Fruit fly (Drosophila melanogaster) Kc167 (cell line): Measurements from ENCODE around the gene alphaTub84B.

Experiments used
- Myc ChIP-seq: fragments of >200 bp; optimal IDR thresholded peaks from 2 replicates; lab custom pipeline; 2017; ENCODE audit warnings: missing external identifiers
- Sin3A ChIP-seq: fragments of >200 bp; optimal IDR thresholded peaks from 2 replicates; lab custom pipeline; 2018; ENCODE audit warnings: missing external identifiers
- h ChIP-seq: fragments of >200 bp; optimal IDR thresholded peaks from 3 replicates; lab custom pipeline; 2018; ENCODE audit warnings: missing external identifiers
- insv ChIP-seq: fragments of >200 bp; optimal IDR thresholded peaks from 3 replicates; lab custom pipeline; 2018; ENCODE audit warnings: missing external identifiers
- psq ChIP-seq: fragments of >200 bp; optimal IDR thresholded peaks from 2 replicates; lab custom pipeline; 2017; ENCODE audit warnings: missing external identifiers
- ttk ChIP-seq: sonication (Bioruptor generic); optimal IDR thresholded peaks from 2 replicates; lab custom pipeline; 2017; ENCODE audit warnings: missing external identifiers

alphaTub84B gene

DNA sequence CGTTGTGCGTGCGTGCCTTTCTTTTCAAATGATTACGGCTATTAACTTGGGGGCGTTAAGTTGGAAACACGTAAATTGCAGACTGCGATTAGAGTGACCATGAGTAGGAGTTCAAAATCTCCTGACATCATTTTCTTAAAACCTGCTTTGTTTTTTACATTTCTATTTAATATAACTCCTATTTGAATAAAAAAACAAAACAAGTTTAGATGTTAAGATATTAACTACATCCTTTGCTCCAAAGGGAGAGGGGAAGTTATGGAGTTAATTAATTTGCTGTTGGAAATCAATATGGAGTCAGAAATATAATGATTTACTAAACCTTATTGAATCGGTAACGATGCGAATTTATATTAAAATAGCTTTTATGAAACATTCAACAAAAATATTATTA, 419 bp upstream of the alphaTub84B start, which contains the start of gene Tailor:
TSS of gene Tailor (minus strand) at position 101 of the 394 bp plus-strand sequence.
- TF ChIP-seq h (lab: Kevin White, UChicago) (no peak), psq (lab: Kevin White, UChicago) (no peak)

DNA sequence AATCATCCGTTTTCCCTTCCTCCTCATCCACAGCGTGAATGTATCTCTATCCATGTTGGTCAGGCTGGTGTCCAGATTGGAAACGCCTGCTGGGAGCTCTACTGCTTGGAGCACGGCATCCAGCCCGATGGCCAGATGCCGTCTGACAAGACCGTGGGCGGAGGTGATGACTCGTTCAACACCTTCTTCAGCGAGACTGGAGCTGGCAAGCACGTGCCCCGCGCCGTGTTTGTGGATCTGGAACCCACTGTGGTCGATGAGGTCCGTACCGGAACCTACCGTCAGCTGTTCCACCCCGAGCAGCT, 754 bp downstream of the alphaTub84B start:
- no peak for TF ChIP-seq insv (lab: Kevin White, UChicago)
- no peak for TF ChIP-seq Sin3A (lab: Kevin White, UChicago)
- TF ChIP-seq Myc (lab: Kevin White, UChicago) = no peak
- no peak for TF ChIP-seq h (lab: Kevin White, UChicago)
- TF ChIP-seq psq (lab: Kevin White, UChicago) = no peak
- TF ChIP-seq ttk = no peak

DNA sequence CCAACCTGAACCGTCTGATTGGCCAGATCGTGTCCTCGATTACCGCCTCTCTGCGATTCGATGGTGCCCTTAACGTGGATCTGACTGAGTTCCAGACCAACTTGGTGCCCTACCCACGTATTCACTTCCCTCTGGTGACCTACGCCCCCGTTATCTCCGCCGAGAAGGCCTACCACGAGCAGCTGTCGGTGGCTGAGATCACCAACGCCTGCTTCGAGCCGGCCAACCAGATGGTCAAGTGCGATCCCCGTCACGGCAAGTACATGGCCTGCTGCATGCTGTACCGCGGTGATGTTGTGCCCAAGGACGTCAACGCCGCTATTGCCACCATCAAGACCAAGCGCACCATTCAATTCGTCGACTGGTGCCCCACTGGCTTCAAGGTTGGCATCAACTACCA, 1.5 kb downstream of the alphaTub84B start:
- TF ChIP-seq psq (lab: Kevin White, UChicago) = no peak
- no peak for TF ChIP-seq h (lab: Kevin White, UChicago)
- TF ChIP-seq ttk = no peak
- TF ChIP-seq Myc (lab: Kevin White, UChicago) = no peak
- TF ChIP-seq Sin3A (lab: Kevin White, UChicago) = no peak
- TF ChIP-seq insv (lab: Kevin White, UChicago) = no peak

DNA sequence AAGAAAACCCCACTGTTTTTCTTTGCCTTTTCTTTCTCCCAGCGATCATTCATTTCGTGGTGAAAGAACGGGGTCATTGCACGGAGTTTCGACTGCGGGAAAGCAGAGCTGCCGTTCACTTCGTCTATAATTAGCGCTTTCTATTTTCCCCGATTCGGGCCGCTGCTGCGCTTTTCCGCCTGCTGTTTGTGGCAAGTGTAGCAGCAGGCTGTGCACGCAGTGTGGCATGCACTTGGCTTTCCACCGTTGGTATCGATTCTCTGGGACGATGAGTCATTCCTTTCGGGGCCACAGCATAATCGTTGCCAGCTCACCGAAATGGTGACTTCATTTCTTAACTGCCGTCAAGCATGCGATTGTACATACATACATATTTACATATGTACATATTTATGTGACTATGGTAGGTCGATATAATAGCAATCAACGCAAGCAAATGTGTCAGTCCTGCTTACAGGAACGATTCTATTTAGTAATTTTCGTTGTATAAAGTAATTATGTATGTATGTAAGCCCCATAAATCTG, 2.5 kb downstream of the alphaTub84B start:
- TF ChIP-seq psq (lab: Kevin White, UChicago) (no peak), Sin3A (lab: Kevin White, UChicago) (no peak), Myc (lab: Kevin White, UChicago) (no peak), insv (lab: Kevin White, UChicago) (no peak)

DNA sequence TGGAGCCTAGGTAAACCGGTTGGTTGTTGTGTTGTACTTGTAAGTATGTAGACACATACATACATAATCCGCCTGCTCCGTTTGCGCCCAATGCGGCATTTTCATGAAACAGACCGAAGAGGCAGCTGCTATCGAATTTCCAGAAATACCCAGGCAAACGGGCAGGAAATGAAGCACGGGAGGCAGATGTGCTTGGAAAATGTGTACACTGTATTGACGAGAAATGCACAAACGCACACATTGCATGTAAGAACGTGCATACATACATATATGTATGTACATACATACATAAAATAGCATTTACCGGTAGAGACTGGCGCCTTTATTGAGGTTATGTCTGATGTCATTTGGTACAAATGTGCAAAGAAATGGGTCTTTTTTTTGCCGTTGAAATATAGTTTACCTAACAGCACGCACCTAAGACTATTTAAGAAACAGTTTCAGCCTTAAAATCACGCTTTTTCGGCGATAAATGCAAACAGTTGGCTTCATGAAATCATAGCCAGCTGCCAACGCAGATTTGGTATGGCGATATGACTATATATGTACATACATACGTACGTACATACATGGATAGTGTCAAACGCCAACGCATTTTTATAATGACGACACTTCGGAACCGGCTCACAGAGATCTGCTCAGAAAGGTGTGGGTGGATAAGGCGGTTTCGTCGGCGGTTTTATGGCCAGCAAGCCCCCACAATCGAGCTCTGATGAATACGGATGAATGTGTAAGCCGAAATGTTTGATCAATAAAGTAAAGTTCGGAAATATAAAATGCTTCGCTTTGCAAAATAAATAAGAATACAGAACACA, 3.3 kb downstream of the alphaTub84B start:
- TF ChIP-seq insv (lab: Kevin White, UChicago) (no peak), Sin3A (lab: Kevin White, UChicago) (no peak), Myc (lab: Kevin White, UChicago) (no peak), ttk (no peak), psq (lab: Kevin White, UChicago) (no peak), h (lab: Kevin White, UChicago) (no peak)

DNA sequence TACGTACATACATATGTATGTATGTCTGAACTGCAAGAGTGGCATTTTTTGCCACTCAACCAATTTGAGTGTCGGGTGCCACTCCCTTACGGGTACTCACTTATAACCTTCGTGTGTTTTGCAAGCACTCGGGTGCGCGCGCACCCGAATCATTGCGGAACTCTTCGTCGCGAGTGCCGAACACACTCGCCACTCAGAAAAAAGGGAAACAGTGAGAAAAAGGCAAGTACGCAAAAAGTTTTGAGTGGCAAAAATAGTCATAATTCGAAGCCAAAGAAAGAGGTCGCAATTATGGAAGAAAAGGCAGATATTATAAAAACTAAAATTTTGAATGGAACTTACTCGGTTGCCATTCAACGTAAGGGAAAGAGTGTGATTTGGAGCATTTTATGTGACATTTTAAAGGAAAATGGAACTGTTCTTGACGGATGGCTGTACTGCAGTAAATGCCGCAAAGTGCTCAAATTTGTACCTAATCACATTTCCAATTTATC, 4.0 kb downstream of the alphaTub84B start:
- TF ChIP-seq Myc (lab: Kevin White, UChicago) (no peak), h (lab: Kevin White, UChicago) (no peak), Sin3A (lab: Kevin White, UChicago) (no peak), ttk (no peak), insv (lab: Kevin White, UChicago) (no peak), psq (lab: Kevin White, UChicago) (no peak)

DNA sequence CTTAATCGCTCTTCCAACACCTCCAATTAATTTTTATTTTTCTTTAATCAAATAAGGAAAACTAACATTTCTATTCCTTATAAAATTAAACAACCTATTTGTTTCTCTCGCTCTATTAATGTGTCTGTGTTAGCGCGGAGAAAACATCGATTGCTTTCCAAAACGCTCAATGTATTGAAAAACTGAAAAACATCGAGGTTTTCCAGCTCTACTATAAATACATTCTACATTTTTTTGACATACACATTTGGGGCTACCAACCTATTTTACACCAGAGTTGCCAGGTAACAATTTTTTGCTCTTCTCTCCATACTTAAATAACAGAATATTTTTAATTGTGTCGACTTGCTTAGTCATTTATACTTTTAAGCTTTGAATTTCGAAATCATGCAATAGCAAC, 5.5 kb downstream of the alphaTub84B start:
- TF ChIP-seq h (lab: Kevin White, UChicago) (no peak), insv (lab: Kevin White, UChicago) (no peak), Sin3A (lab: Kevin White, UChicago) (no peak), psq (lab: Kevin White, UChicago) (no peak), ttk (no peak), Myc (lab: Kevin White, UChicago) (no peak)

DNA sequence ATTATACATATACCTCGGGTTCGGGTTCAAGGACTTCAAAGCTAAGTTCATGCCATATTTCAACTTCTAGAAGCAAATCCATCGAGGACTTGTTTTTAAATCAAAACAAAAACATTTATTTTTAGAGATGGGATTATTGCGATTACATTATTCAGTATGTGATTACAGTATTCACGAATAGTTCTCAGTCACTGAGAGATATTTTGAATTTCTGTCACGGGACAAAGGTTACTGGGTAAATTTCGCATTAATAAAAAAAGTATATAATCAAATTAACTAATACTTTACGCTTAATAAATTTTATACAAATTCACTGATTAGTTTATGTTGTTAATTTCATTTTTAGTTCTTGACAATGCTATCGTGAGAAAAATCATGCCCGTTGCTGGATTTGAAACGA, 7.2 kb downstream of the alphaTub84B start:
- TF ChIP-seq psq (lab: Kevin White, UChicago) (no peak), h (lab: Kevin White, UChicago) (no peak), Myc (lab: Kevin White, UChicago) (no peak), ttk (no peak), insv (lab: Kevin White, UChicago) (no peak), Sin3A (lab: Kevin White, UChicago) (no peak)

DNA sequence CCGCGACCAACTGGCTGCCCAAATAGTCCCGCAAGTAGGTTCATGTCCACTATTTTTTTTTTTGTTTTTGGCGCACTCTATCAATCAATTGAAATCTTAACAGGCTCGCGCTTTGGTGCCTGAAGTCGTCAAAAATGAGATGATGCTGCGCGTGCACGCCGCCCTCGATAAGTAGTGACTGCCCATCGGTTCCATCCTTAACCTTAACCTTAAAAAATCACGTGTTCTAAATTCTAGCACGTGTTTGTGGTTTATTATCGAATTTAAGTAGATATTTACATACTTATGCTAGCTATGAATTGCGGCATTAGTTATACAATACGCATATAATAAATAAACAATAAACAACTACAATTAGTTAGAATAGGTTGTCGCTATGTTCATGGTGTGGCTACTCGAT, 8.0 kb downstream of the alphaTub84B start:
- TF ChIP-seq Myc (lab: Kevin White, UChicago) (no peak), psq (lab: Kevin White, UChicago) (no peak), ttk (no peak)

DNA sequence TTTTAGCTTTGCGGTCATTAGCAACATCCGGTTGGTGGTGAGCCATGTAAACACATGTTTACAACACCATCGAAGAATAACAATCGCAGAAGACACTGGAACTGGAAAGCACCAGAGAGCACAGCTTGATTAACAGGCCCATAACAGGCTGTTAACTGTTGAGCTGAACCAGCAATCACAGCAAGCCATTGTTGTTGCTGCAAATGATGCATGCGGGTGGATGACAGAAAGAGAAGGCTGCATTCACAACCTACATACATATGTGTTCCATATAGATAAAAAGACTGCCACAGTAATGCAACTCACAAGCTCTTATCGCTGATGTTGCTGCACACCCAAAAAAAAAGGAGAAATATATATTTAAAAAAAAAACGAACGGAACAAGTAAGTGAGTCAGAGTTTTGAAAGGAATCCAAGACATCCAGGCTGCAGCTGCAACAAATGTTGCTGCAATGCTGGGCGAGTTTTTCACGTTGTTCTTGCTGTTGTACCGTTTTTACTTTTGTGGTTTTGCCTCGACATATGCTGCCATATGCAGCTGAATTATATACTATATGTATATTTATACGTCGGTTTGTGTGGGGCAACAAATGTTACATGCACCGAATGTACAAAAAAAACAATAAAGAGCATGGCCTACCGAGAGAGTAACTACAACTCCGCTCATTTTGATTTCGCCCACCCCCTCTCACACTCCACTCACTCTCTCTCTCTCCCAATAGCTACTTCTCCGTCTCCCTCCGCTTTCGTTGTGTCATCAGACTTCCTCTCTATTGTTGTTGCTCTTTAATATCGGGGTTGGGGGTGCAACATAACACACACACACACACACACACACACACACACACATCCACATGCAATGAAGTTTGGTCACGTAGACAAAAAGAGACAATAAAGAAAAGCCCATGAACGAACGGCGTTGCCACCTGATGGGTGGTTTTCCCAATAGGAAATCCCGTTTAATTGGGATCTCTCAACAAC, 16.7 kb downstream of the alphaTub84B start:
- TF ChIP-seq insv (lab: Kevin White, UChicago) (no peak), ttk (no peak), h (lab: Kevin White, UChicago) (no peak), Sin3A (lab: Kevin White, UChicago) (no peak), psq (lab: Kevin White, UChicago) (no peak), Myc (lab: Kevin White, UChicago) (no peak)

DNA sequence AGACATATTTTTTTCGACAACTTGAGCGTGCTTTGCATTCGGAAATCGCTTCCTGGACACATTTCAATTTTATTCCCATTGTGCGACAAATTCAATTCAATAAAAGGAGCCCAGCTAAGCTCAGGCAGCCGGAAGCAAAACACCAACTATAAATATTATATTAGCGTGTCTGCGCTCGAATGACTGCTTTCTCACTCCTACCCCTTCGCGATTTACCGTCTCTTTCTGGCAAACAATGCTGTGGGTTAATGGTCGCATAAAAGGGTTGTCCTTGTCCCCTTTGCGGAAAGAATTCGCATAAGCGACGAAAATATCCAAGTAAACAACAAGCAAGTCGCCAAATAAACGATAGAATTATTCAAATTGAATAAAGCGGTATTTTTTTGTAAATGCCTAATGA, 17.9 kb downstream of the alphaTub84B start:
- no peak for TF ChIP-seq Sin3A (lab: Kevin White, UChicago)
- no peak for TF ChIP-seq h (lab: Kevin White, UChicago)
- no peak for TF ChIP-seq psq (lab: Kevin White, UChicago)
- TF ChIP-seq ttk = no peak
- TF ChIP-seq Myc (lab: Kevin White, UChicago) = no peak
- no peak for TF ChIP-seq insv (lab: Kevin White, UChicago)
